Worm (Caenorhabditis elegans) whole organism, L1 larva: ENCODE results near the gene C33D9.13.

ENCODE experiments used
- elt-3 ChIP-seq, 6 experiments: fragments of 150-350 bp in 1 of 6; sonication (generic microtip); optimal IDR thresholded peaks; 2 replicates each; lab custom pipeline; 2017 to 2018; ENCODE audit warnings: missing biosample characterization in 6 of 6, missing genetic modification characterization in 6 of 6, inconsistent platforms in 1 of 6
- hlh-4 ChIP-seq: sonication (generic microtip); optimal IDR thresholded peaks from 2 replicates; lab custom pipeline; 2016; ENCODE audit warnings: mild to moderate bottlenecking, missing genetic modification characterization, missing compliant biosample characterization
- irx-1 ChIP-seq: sonication (generic microtip); optimal IDR thresholded peaks from 2 replicates; lab custom pipeline; 2016; ENCODE audit warnings: missing genetic modification characterization, missing compliant biosample characterization
- jun-1 ChIP-seq: fragments of 150-350 bp; optimal IDR thresholded peaks from 2 replicates; lab custom pipeline; 2014; ENCODE audit warnings: missing biosample characterization, missing genetic modification reagents, missing genetic modification characterization
- lin-14 ChIP-seq: fragments of 200-800 bp; sonication (Bioruptor generic); optimal IDR thresholded peaks from 2 replicates; lab custom pipeline; 2018; ENCODE audit warnings: mild to moderate bottlenecking, missing genetic modification characterization, moderate library complexity, missing compliant biosample characterization
- lin-35 ChIP-seq, 2 experiments: fragments of 150-350 bp; optimal IDR thresholded peaks; 2 replicates each; lab custom pipeline; 2014; ENCODE audit warnings: missing biosample characterization in 2 of 2, missing genetic modification characterization in 2 of 2, missing genetic modification reagents in 2 of 2
- mdl-1 ChIP-seq, 2 experiments: fragments of 150-350 bp; optimal IDR thresholded peaks; 2 replicates each; lab custom pipeline; 2014 to 2017; ENCODE audit warnings: missing biosample characterization in 2 of 2, missing genetic modification characterization in 2 of 2, inconsistent platforms in 1 of 2
- nhr-11 ChIP-seq: fragments of 150-350 bp; optimal IDR thresholded peaks from 2 replicates; lab custom pipeline; 2014; ENCODE audit warnings: missing biosample characterization, missing genetic modification characterization
- nhr-20 ChIP-seq: sonication (generic microtip); optimal IDR thresholded peaks from 2 replicates; lab custom pipeline; 2016; ENCODE audit warnings: mild to moderate bottlenecking, missing genetic modification characterization, missing compliant biosample characterization
- nhr-237 ChIP-seq: fragments of 150-350 bp; optimal IDR thresholded peaks from 2 replicates; lab custom pipeline; 2014; ENCODE audit warnings: missing biosample characterization, missing genetic modification characterization
- skn-1 ChIP-seq: fragments of 150-350 bp; optimal IDR thresholded peaks from 2 replicates; lab custom pipeline; 2014; ENCODE audit warnings: missing biosample characterization, missing genetic modification characterization
- sptf-1 ChIP-seq: fragments of 150-350 bp; optimal IDR thresholded peaks from 2 replicates; lab custom pipeline; 2014; ENCODE audit warnings: missing biosample characterization, missing genetic modification characterization
- swsn-7 ChIP-seq: sonication (generic microtip); optimal IDR thresholded peaks from 2 replicates; lab custom pipeline; 2016; ENCODE audit warnings: missing genetic modification characterization, missing compliant biosample characterization
- vab-15 ChIP-seq: sonication (generic microtip); optimal IDR thresholded peaks from 2 replicates; lab custom pipeline; 2017; ENCODE audit warnings: missing genotype, mild to moderate bottlenecking, missing genetic modification characterization, missing compliant biosample characterization

DNA sequence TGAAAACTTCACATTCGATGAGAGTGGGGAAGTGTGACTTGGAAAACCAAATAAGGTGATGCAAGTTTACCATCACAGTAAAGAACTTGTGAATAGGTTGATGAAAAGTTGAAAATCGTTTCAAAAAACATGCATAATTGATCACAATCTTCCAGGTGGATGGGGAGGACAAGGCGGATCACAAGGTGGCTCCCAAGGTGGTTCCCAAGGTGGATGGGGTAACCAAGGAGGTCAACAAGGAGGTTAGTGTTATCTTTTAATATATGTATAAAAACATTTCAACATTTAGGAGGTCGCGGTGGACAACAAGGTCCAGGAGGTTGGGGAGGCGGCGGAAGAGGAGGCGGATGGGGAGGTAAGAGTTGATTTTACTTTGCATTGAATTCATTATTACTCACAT, 32.6 kb upstream of the C33D9.13 start, which contains the start of gene T28C6.10:
- TF ChIP-seq skn-1, result no peak
- TF ChIP-seq nhr-237, result no peak
- TF ChIP-seq hlh-4 (tag; lab: Kevin White, UChicago), result no peak
- TF ChIP-seq nhr-20 (tag; lab: Kevin White, UChicago), result no peak
- no peak for TF ChIP-seq lin-14 (GFP tag; lab: Kevin White, UChicago)
- TF ChIP-seq lin-35 (GFP tag; optimal IDR thresholded peaks at IDR 0.05; lab: Kevin White, UChicago), result no peak
- no peak for TF ChIP-seq irx-1
- no peak for TF ChIP-seq jun-1 (tag; lab: Kevin White, UChicago)
- no peak for TF ChIP-seq mdl-1 (tag; optimal IDR thresholded peaks at IDR 0.05; lab: Kevin White, UChicago)
- no peak for TF ChIP-seq swsn-7
- TF ChIP-seq sptf-1 (tag; lab: Kevin White, UChicago), result no peak
- no peak for TF ChIP-seq vab-15 (tag; lab: Kevin White, UChicago)
- no peak for TF ChIP-seq elt-3 (tag; optimal IDR thresholded peaks at IDR 0.05; lab: Kevin White, UChicago)
- no peak for TF ChIP-seq nhr-11 (tag; lab: Kevin White, UChicago)
